Worm (Caenorhabditis elegans): ENCODE measurements around the gene enri-1.
A peak's percentile ranks its signal among the peaks of the same experiment; 100 is the strongest.

Gene enri-1

ce11 chrII:2378465-2379009 is 37.1 kb upstream of the enri-1 start:
- peak; percentile 70 for TF ChIP-seq zip-5 (tag; optimal IDR thresholded peaks at IDR 0.05)
- no peak for TF ChIP-seq ceh-48 (tag; optimal IDR thresholded peaks at IDR 0.05)
- TF ChIP-seq elt-2 (tag; optimal IDR thresholded peaks at IDR 0.05) = peak; percentile 100
- no peak for TF ChIP-seq ceh-34 (tag; optimal IDR thresholded peaks at IDR 0.05)
- no peak for TF ChIP-seq nfya-1 (tag; optimal IDR thresholded peaks at IDR 0.05)
- peak; percentile 98 for TF ChIP-seq pqm-1 (tag; optimal IDR thresholded peaks at IDR 0.05)
- peak; percentile 57 for TF ChIP-seq ets-4 (tag; optimal IDR thresholded peaks at IDR 0.05)
- no peak for TF ChIP-seq pros-1 (tag; optimal IDR thresholded peaks at IDR 0.05)
- TF ChIP-seq hlh-8 (tag; optimal IDR thresholded peaks at IDR 0.05) = no peak
- TF ChIP-seq dve-1 (tag; optimal IDR thresholded peaks at IDR 0.05) = no peak
- TF ChIP-seq ceh-9 (tag; optimal IDR thresholded peaks at IDR 0.05) = no peak
- TF ChIP-seq eyg-1 (tag; optimal IDR thresholded peaks at IDR 0.05) = no peak
- peak; percentile 36 for TF ChIP-seq elt-4 (tag; optimal IDR thresholded peaks at IDR 0.05)
- TF ChIP-seq ceh-6 (GFP tag; optimal IDR thresholded peaks at IDR 0.05) = no peak
- TF ChIP-seq C08G9.2 (tag; optimal IDR thresholded peaks at IDR 0.05) = no peak
- TF ChIP-seq ceh-30 (tag; optimal IDR thresholded peaks at IDR 0.05) = no peak
- no peak for TF ChIP-seq tbx-2 (tag; optimal IDR thresholded peaks at IDR 0.05)
- no peak for TF ChIP-seq hlh-15 (tag; optimal IDR thresholded peaks at IDR 0.05)
- no peak for TF ChIP-seq pha-4 (tag; optimal IDR thresholded peaks at IDR 0.05)
- TF ChIP-seq mec-3 (tag; optimal IDR thresholded peaks at IDR 0.05; ENCODE audit: borderline replicate concordance) = no peak

ce11 chrII:2377751-2378150 is 36.3 kb upstream of the enri-1 start, which contains the start of gene F16G10.6:
Gene F16G10.6 (minus strand): TSS chrII:2377851.
- TF ChIP-seq fkh-6 (tag; optimal IDR thresholded peaks at IDR 0.05) (no peak), pat-9 (tag; optimal IDR thresholded peaks at IDR 0.05) (no peak), ceh-19 (GFP tag; optimal IDR thresholded peaks at IDR 0.05) (no peak), eyg-1 (tag; optimal IDR thresholded peaks at IDR 0.05) (no peak), K09A11.1 (tag; optimal IDR thresholded peaks at IDR 0.05; ENCODE audit: insufficient read depth) (no peak), pax-1 (tag; optimal IDR thresholded peaks at IDR 0.05) (no peak), K02D7.2 (tag; optimal IDR thresholded peaks at IDR 0.05) (no peak), lin-11 (tag; optimal IDR thresholded peaks at IDR 0.05) (no peak), tbx-7 (tag; optimal IDR thresholded peaks at IDR 0.05) (no peak), ceh-22 (tag; optimal IDR thresholded peaks at IDR 0.05) (no peak), dve-1 (tag; optimal IDR thresholded peaks at IDR 0.05) (no peak), gmeb-2 (tag; optimal IDR thresholded peaks at IDR 0.05) (no peak), ceh-6 (GFP tag; optimal IDR thresholded peaks at IDR 0.05) (no peak), ceh-48 (tag; optimal IDR thresholded peaks at IDR 0.05) (no peak), ztf-16 (tag; optimal IDR thresholded peaks at IDR 0.05) (no peak), nhr-11 (tag; optimal IDR thresholded peaks at IDR 0.05) (no peak), unc-42 (tag; optimal IDR thresholded peaks at IDR 0.05) (no peak), ceh-18 (tag; optimal IDR thresholded peaks at IDR 0.05) (no peak)

- TF ChIP-seq mec-3 (tag; optimal IDR thresholded peaks at IDR 0.05; ENCODE audit: borderline replicate concordance) = no peak
- TF ChIP-seq pat-9 (tag; optimal IDR thresholded peaks at IDR 0.05) = no peak
- TF ChIP-seq ama-1 (optimal IDR thresholded peaks at IDR 0.05) = no peak
- TF ChIP-seq hlh-13 (GFP tag; optimal IDR thresholded peaks at IDR 0.05) = no peak
- no peak for TF ChIP-seq elt-4 (tag; optimal IDR thresholded peaks at IDR 0.05)
- TF ChIP-seq K02D7.2 (tag; optimal IDR thresholded peaks at IDR 0.05) = no peak
- no peak for TF ChIP-seq sdc-2 (tag; optimal IDR thresholded peaks at IDR 0.05)
- no peak for TF ChIP-seq zip-5 (tag; optimal IDR thresholded peaks at IDR 0.05)
- TF ChIP-seq unc-55 (GFP tag; optimal IDR thresholded peaks at IDR 0.05) = no peak
- TF ChIP-seq ceh-9 (tag; optimal IDR thresholded peaks at IDR 0.05) = no peak
- TF ChIP-seq ceh-45 (GFP tag; IDR thresholded peaks at IDR 0.05) = no peak
- TF ChIP-seq pha-2 (tag; optimal IDR thresholded peaks at IDR 0.05) = no peak
- no peak for TF ChIP-seq ceh-34 (tag; optimal IDR thresholded peaks at IDR 0.05)
- no peak for TF ChIP-seq odd-2 (tag; optimal IDR thresholded peaks at IDR 0.05)
These were observed 33.6 kb upstream of the enri-1 start, which contains the start of gene F16G10.2 for ce11 chrII:2374973-2375372. Gene F16G10.2 (plus strand): TSS chrII:2375273.

Data from whole organism, late embryonic.